Worm (Caenorhabditis elegans) whole organism, L1 larva: ENCODE data around the gene T23F4.2.

Source experiments
- C16A3.4 ChIP-seq: fragments of 150-350 bp; optimal IDR thresholded peaks from 2 replicates; lab custom pipeline; 2014; ENCODE audit warnings: missing biosample characterization, missing genetic modification characterization
- blmp-1 ChIP-seq: fragments of 150-350 bp; optimal IDR thresholded peaks from 2 replicates; lab custom pipeline; 2014; ENCODE audit warnings: missing biosample characterization, missing genetic modification characterization
- ceh-8 ChIP-seq: fragments of 200-800 bp; sonication (Bioruptor generic); optimal IDR thresholded peaks from 2 replicates; lab custom pipeline; 2018; ENCODE audit warnings: mild to moderate bottlenecking, missing genetic modification characterization, moderate library complexity, missing compliant biosample characterization
- ceh-82 ChIP-seq, 3 experiments: fragments of 150-350 bp in 1 of 3; sonication (generic microtip) in 2 of 3; optimal IDR thresholded peaks; 2 replicates each; lab custom pipeline; 2014 to 2017; ENCODE audit warnings: missing biosample characterization in 3 of 3, missing genetic modification characterization in 3 of 3
- ceh-88 ChIP-seq: fragments of 200-800 bp; sonication (Bioruptor generic); IDR thresholded peaks from 2 replicates; pipeline ENCODE4 v1.3.6; 2022; ENCODE audit warnings: missing genetic modification characterization, missing compliant biosample characterization
- ceh-90 ChIP-seq: sonication (generic microtip); optimal IDR thresholded peaks from 2 replicates; lab custom pipeline; 2016; ENCODE audit warnings: missing genetic modification characterization, missing compliant biosample characterization
- dpl-1 ChIP-seq, 3 experiments: fragments of 150-350 bp in 2 of 3; sonication (generic microtip) in 1 of 3; optimal IDR thresholded peaks; 2 replicates each; lab custom pipeline; 2014 to 2017; ENCODE audit warnings: missing biosample characterization in 3 of 3, missing genetic modification characterization in 3 of 3, missing genetic modification reagents in 3 of 3
- dsc-1 ChIP-seq: sonication (generic microtip); optimal IDR thresholded peaks from 2 replicates; lab custom pipeline; 2016; ENCODE audit warnings: mild to moderate bottlenecking, missing genetic modification characterization, missing compliant biosample characterization
- efl-1 ChIP-seq, 4 experiments: fragments of 150-350 bp; optimal IDR thresholded peaks in 3 of 4; peaks in 1 of 4; 1 replicate in 1 of 4; 2 replicates in 3 of 4; lab custom pipeline; 2014; ENCODE audit warnings: missing biosample characterization in 2 of 4, missing genetic modification characterization in 2 of 4, missing genetic modification reagents in 2 of 4
- egl-13 ChIP-seq: sonication (generic microtip); optimal IDR thresholded peaks from 2 replicates; lab custom pipeline; 2016; ENCODE audit warnings: missing genotype, missing genetic modification reagents, missing genetic modification characterization, missing compliant biosample characterization
- elt-3 ChIP-seq, 6 experiments: fragments of 150-350 bp in 1 of 6; sonication (generic microtip); optimal IDR thresholded peaks; 2 replicates each; lab custom pipeline; 2017 to 2018; ENCODE audit warnings: missing biosample characterization in 6 of 6, missing genetic modification characterization in 6 of 6, inconsistent platforms in 1 of 6
- fkh-8 ChIP-seq: sonication (generic microtip); optimal IDR thresholded peaks from 2 replicates; lab custom pipeline; 2016; ENCODE audit warnings: mild to moderate bottlenecking, missing genetic modification characterization, missing compliant biosample characterization
- grh-1 ChIP-seq: fragments of 200-800 bp; sonication (Bioruptor generic); IDR thresholded peaks from 2 replicates; pipeline ENCODE4 v1.3.6; 2022; ENCODE audit warnings: missing genetic modification reagents, missing genetic modification characterization, missing compliant biosample characterization
- isw-1 ChIP-seq: fragments of 200-800 bp; sonication (Bioruptor generic); IDR thresholded peaks from 2 replicates; pipeline ENCODE4 v1.3.6; 2022; ENCODE audit warnings: missing genetic modification characterization, missing compliant biosample characterization
- lin-13 ChIP-seq: fragments of 150-350 bp; optimal IDR thresholded peaks from 2 replicates; lab custom pipeline; 2014; ENCODE audit warnings: missing biosample characterization, missing genetic modification reagents, missing genetic modification characterization
- lin-14 ChIP-seq: fragments of 200-800 bp; sonication (Bioruptor generic); optimal IDR thresholded peaks from 2 replicates; lab custom pipeline; 2018; ENCODE audit warnings: mild to moderate bottlenecking, missing genetic modification characterization, moderate library complexity, missing compliant biosample characterization
- lin-15B ChIP-seq: fragments of 150-350 bp; sonication (generic microtip); optimal IDR thresholded peaks from 3 replicates; lab custom pipeline; 2014; ENCODE audit warnings: missing biosample characterization, missing genetic modification characterization
- lin-35 ChIP-seq, 2 experiments: fragments of 150-350 bp; optimal IDR thresholded peaks; 2 replicates each; lab custom pipeline; 2014; ENCODE audit warnings: missing biosample characterization in 2 of 2, missing genetic modification characterization in 2 of 2, missing genetic modification reagents in 2 of 2
- lsy-2 ChIP-seq, 2 experiments: fragments of 150-350 bp; optimal IDR thresholded peaks; 2 replicates each; lab custom pipeline; 2014; ENCODE audit warnings: missing biosample characterization in 2 of 2, missing genetic modification characterization in 2 of 2
- mab-9 ChIP-seq: fragments of 200-800 bp; sonication (Bioruptor generic); IDR thresholded peaks from 2 replicates; pipeline ENCODE4 v1.3.6; 2022; ENCODE audit warnings: missing genetic modification reagents, missing genetic modification characterization, missing compliant biosample characterization
- mep-1 ChIP-seq: fragments of 150-350 bp; optimal IDR thresholded peaks from 2 replicates; lab custom pipeline; 2014; ENCODE audit warnings: missing biosample characterization, missing genetic modification characterization
- nhr-19 ChIP-seq: fragments of 200-800 bp; sonication (Bioruptor generic); conservative IDR thresholded peaks from 2 replicates; pipeline ENCODE4 v1.3.6; 2022; ENCODE audit warnings: missing genetic modification characterization, missing compliant biosample characterization
- nhr-20 ChIP-seq: sonication (generic microtip); optimal IDR thresholded peaks from 2 replicates; lab custom pipeline; 2016; ENCODE audit warnings: mild to moderate bottlenecking, missing genetic modification characterization, missing compliant biosample characterization
- nhr-47 ChIP-seq: sonication (generic microtip); optimal IDR thresholded peaks from 2 replicates; lab custom pipeline; 2016; ENCODE audit warnings: mild to moderate bottlenecking, missing genetic modification characterization, moderate library complexity, missing compliant biosample characterization
- nhr-71 ChIP-seq: sonication (generic microtip); optimal IDR thresholded peaks from 2 replicates; lab custom pipeline; 2016; ENCODE audit warnings: mild to moderate bottlenecking, missing genetic modification characterization, moderate library complexity, missing compliant biosample characterization
- nhr-85 ChIP-seq: sonication (generic microtip); peaks from one replicate; lab custom pipeline; 2016; ENCODE audit warnings: missing genetic modification characterization, inconsistent platforms, missing compliant biosample characterization
- nhr-90 ChIP-seq: sonication (generic microtip); optimal IDR thresholded peaks from 2 replicates; lab custom pipeline; 2016; ENCODE audit warnings: mild to moderate bottlenecking, missing genetic modification characterization, missing compliant biosample characterization; ENCODE audit not compliant: poor library complexity
- pax-3 ChIP-seq: fragments of 200-800 bp; sonication (Bioruptor generic); optimal IDR thresholded peaks from 2 replicates; lab custom pipeline; 2018; ENCODE audit warnings: mild to moderate bottlenecking, missing genetic modification characterization, moderate library complexity, missing compliant biosample characterization
- rnt-1 ChIP-seq: sonication (generic microtip); optimal IDR thresholded peaks from 2 replicates; lab custom pipeline; 2016; ENCODE audit warnings: mild to moderate bottlenecking, missing genetic modification characterization, moderate library complexity, missing compliant biosample characterization
- skn-1 ChIP-seq: fragments of 150-350 bp; optimal IDR thresholded peaks from 2 replicates; lab custom pipeline; 2014; ENCODE audit warnings: missing biosample characterization, missing genetic modification characterization
- snu-23 ChIP-seq: sonication (generic microtip); optimal IDR thresholded peaks from 2 replicates; lab custom pipeline; 2016; ENCODE audit warnings: missing genetic modification characterization, missing compliant biosample characterization
- sox-4 ChIP-seq: sonication (generic microtip); optimal IDR thresholded peaks from 2 replicates; lab custom pipeline; 2016; ENCODE audit warnings: missing genetic modification characterization, missing compliant biosample characterization
- sup-37 ChIP-seq: fragments of 200-800 bp; sonication (Bioruptor generic); optimal IDR thresholded peaks from 2 replicates; lab custom pipeline; 2018; ENCODE audit warnings: mild to moderate bottlenecking, missing genetic modification characterization, missing compliant biosample characterization
- swsn-7 ChIP-seq: sonication (generic microtip); optimal IDR thresholded peaks from 2 replicates; lab custom pipeline; 2016; ENCODE audit warnings: missing genetic modification characterization, missing compliant biosample characterization
- tbx-2 ChIP-seq: sonication (generic microtip); optimal IDR thresholded peaks from 2 replicates; lab custom pipeline; 2016; ENCODE audit warnings: missing genetic modification characterization, missing compliant biosample characterization
- tlp-1 ChIP-seq: fragments of 150-350 bp; optimal IDR thresholded peaks from 2 replicates; lab custom pipeline; 2014; ENCODE audit warnings: missing biosample characterization, missing genetic modification characterization
- unc-86 ChIP-seq: sonication (generic microtip); optimal IDR thresholded peaks from 2 replicates; lab custom pipeline; 2016; ENCODE audit warnings: missing genetic modification characterization, missing compliant biosample characterization
- unc-98 ChIP-seq: fragments of 200-800 bp; sonication (Bioruptor generic); IDR thresholded peaks from 2 replicates; pipeline ENCODE4 v1.3.6; 2022; ENCODE audit warnings: missing genetic modification characterization, missing compliant biosample characterization
- xbp-1 ChIP-seq: sonication (generic microtip); optimal IDR thresholded peaks from 2 replicates; lab custom pipeline; 2016; ENCODE audit warnings: missing genetic modification characterization, missing compliant biosample characterization
- ztf-11 ChIP-seq, 2 experiments: sonication (generic microtip); optimal IDR thresholded peaks; 2 replicates each; lab custom pipeline; 2016 to 2017; ENCODE audit warnings: missing genetic modification characterization in 2 of 2, missing biosample characterization in 1 of 2, missing compliant biosample characterization in 1 of 2

The T23F4.2 gene

DNA sequence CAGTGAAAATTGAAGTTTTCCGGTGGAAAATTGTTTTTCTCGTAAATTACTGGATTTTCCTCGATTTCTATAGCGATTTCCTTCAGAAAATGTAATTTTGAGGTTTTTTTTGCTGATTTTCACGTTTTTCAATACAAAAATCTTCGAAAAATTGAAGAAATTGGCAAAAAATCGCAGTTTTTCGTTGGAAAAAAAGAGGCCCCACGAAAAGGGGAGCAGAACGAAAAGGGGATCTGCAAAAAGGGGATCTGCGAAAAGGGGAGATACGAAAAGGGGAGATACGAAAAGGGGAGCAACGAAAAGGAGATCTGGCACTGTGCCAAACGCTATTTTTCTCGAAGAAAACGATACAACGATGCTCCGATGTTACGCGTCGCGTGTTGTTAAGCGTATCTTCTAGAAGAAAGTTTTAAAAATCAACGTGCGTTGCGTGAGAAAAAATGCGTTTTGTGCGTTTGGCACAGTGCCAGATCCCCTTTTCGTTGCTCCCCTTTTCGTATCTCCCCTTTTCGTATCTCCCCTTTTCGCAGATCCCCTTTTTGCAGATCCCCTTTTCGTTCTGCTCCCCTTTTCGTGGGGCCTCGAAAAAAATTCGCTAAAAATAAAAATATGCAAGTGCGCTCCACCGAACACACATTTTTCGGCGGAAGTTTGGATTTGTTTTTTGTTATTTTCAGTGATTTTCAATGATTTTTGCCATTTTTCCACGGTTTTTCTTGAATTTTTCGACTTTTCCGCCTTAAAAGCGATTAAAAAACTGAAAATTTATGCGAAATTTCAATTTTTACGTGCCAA lies 28.9 kb upstream of the T23F4.2 start:
- TF ChIP-seq isw-1 (GFP tag; lab: Robert Waterston, UW) (peak; percentile 69), rnt-1 (tag; lab: Kevin White, UChicago) (peak; percentile 88), dpl-1 (GFP tag; optimal IDR thresholded peaks at IDR 0.05; lab: Kevin White, UChicago) (peak; percentile 61 to 83 (median 75)), C16A3.4 (peak; percentile 32), blmp-1 (peak; percentile 31), elt-3 (tag; optimal IDR thresholded peaks at IDR 0.05; lab: Kevin White, UChicago) (peak in 1 of 6 experiments; percentile 31), ztf-11 (tag; optimal IDR thresholded peaks at IDR 0.05; lab: Kevin White, UChicago) (peak in 1 of 2 experiments; percentile 77), efl-1 (optimal IDR thresholded peaks at IDR 0.05; lab: Kevin White, UChicago) (peak; percentile 50 to 76), efl-1 (GFP tag; optimal IDR thresholded peaks at IDR 0.05 in 1 of 2; lab: Kevin White, UChicago) (peak; percentile 84 to 98), lin-15B (tag; lab: Kevin White, UChicago) (peak; percentile 34), pax-3 (tag; lab: Kevin White, UChicago) (peak; percentile 49), nhr-71 (tag; lab: Kevin White, UChicago) (peak; percentile 67), egl-13 (tag; lab: Kevin White, UChicago) (peak; percentile 49), sox-4 (tag; lab: Kevin White, UChicago) (peak; percentile 39), unc-86 (tag; lab: Kevin White, UChicago) (peak; percentile 46), swsn-7 (tag; lab: Kevin White, UChicago) (peak; percentile 40), nhr-90 (tag; lab: Kevin White, UChicago) (peak; percentile 49), snu-23 (GFP tag; lab: Kevin White, UChicago) (peak; percentile 49), nhr-20 (tag; lab: Kevin White, UChicago) (peak; percentile 53), lin-13 (peak; percentile 41), nhr-85 (tag; lab: Kevin White, UChicago) (peak; percentile 71), lin-14 (peak; percentile 56), ceh-82 (tag; optimal IDR thresholded peaks at IDR 0.05; lab: Kevin White, UChicago) (peak; percentile 15 to 36 (median 16)), lsy-2 (tag; optimal IDR thresholded peaks at IDR 0.05; lab: Kevin White, UChicago) (peak in 1 of 2 experiments; percentile 50), unc-98 (GFP tag; lab: Robert Waterston, UW) (peak; percentile 62), mep-1 (peak; percentile 24), lin-35 (GFP tag; optimal IDR thresholded peaks at IDR 0.05; lab: Kevin White, UChicago) (peak; percentile 50 to 91), nhr-19 (GFP tag; lab: Robert Waterston, UW) (peak; percentile 67), xbp-1 (tag; lab: Kevin White, UChicago) (peak; percentile 45), ceh-8 (GFP tag; lab: Kevin White, UChicago) (peak; percentile 12), tbx-2 (tag; lab: Kevin White, UChicago) (peak; percentile 44), grh-1 (0 out of 2 replicates have a peak, but pooled peaks have one; percentile 23), fkh-8 (tag; lab: Kevin White, UChicago) (peak; percentile 67), ceh-88 (GFP tag; lab: Robert Waterston, UW) (peak; percentile 71), mab-9 (peak; percentile 76), dsc-1 (tag; lab: Kevin White, UChicago) (peak; percentile 25), nhr-47 (tag; lab: Kevin White, UChicago) (peak; percentile 71)
- TF ChIP-seq, all 84 proteins: peak for 36; not testable (repeated sequence) for 48

ce11 chrII:1136485-1136884 lies 26.9 kb upstream of the T23F4.2 start, which contains the start of gene pod-2:
TSS of gene pod-2 (plus strand) at chrII:1136785.
- no peak for TF ChIP-seq xbp-1 (tag; lab: Kevin White, UChicago)
- TF ChIP-seq lin-13 = no peak
- no peak for TF ChIP-seq ceh-90 (tag; lab: Kevin White, UChicago)
- TF ChIP-seq egl-13 (tag; lab: Kevin White, UChicago) = no peak
- TF ChIP-seq sup-37 (GFP tag; lab: Kevin White, UChicago) = no peak
- no peak for TF ChIP-seq tbx-2 (tag; lab: Kevin White, UChicago)
- TF ChIP-seq nhr-90 (tag; lab: Kevin White, UChicago) = no peak
- no peak for TF ChIP-seq nhr-71 (tag; lab: Kevin White, UChicago)
- no peak for TF ChIP-seq skn-1 (tag; lab: Kevin White, UChicago)
- no peak for TF ChIP-seq tlp-1
- no peak for TF ChIP-seq nhr-85 (tag; lab: Kevin White, UChicago)
